Worm (Caenorhabditis elegans) whole organism, early embryonic: ENCODE results near the gene F49H12.3.
A peak's percentile ranks its signal among the peaks of the same experiment; 100 is the strongest.

Experiments used
- B0310.2 ChIP-seq: sonication (generic microtip); optimal IDR thresholded peaks from 2 replicates; lab custom pipeline; 2016; ENCODE audit warnings: mild to moderate bottlenecking, missing genetic modification characterization, missing compliant biosample characterization
- F13C5.2 ChIP-seq: sonication (generic microtip); optimal IDR thresholded peaks from 2 replicates; lab custom pipeline; 2017; ENCODE audit warnings: mild to moderate bottlenecking, missing genetic modification characterization, inconsistent platforms, missing compliant biosample characterization
- aly-1 ChIP-seq: sonication (generic microtip); optimal IDR thresholded peaks from 2 replicates; lab custom pipeline; 2016; ENCODE audit warnings: missing genetic modification characterization, missing compliant biosample characterization
- ama-1 ChIP-seq: fragments of 150-350 bp; optimal IDR thresholded peaks from 2 replicates; lab custom pipeline; 2014
- ceh-13 ChIP-seq: fragments of 200-800 bp; sonication (Bioruptor generic); optimal IDR thresholded peaks from 2 replicates; lab custom pipeline; 2018; ENCODE audit warnings: mild to moderate bottlenecking, missing genetic modification characterization, missing compliant biosample characterization
- ceh-36 ChIP-seq: sonication (generic microtip); optimal IDR thresholded peaks from 2 replicates; lab custom pipeline; 2016; ENCODE audit warnings: missing genetic modification characterization, inconsistent platforms, missing compliant biosample characterization
- ets-7 ChIP-seq: sonication (generic microtip); optimal IDR thresholded peaks from 2 replicates; lab custom pipeline; 2016; ENCODE audit warnings: missing genotype, missing genetic modification characterization, missing compliant biosample characterization
- flt-1 ChIP-seq: fragments of 200-800 bp; sonication (Bioruptor generic); IDR thresholded peaks from 2 replicates; pipeline ENCODE4 v1.3.6; 2022; ENCODE audit warnings: missing genetic modification characterization, missing compliant biosample characterization
- hmbx-1 ChIP-seq: sonication (generic microtip); optimal IDR thresholded peaks from 2 replicates; lab custom pipeline; 2016; ENCODE audit warnings: mild to moderate bottlenecking, missing genetic modification characterization, missing compliant biosample characterization
- hmg-4 ChIP-seq: fragments of 200-800 bp; sonication (Bioruptor generic); optimal IDR thresholded peaks from 2 replicates; lab custom pipeline; 2018; ENCODE audit warnings: mild to moderate bottlenecking, missing genetic modification characterization, missing compliant biosample characterization
- hnd-1 ChIP-seq: sonication (generic microtip); optimal IDR thresholded peaks from 2 replicates; lab custom pipeline; 2016; ENCODE audit warnings: missing genetic modification characterization, missing compliant biosample characterization
- pes-1 ChIP-seq: fragments of 200-800 bp; sonication (Bioruptor generic); IDR thresholded peaks from 2 replicates; pipeline ENCODE4 v1.3.6; 2022; ENCODE audit warnings: missing genetic modification reagents, missing genetic modification characterization, missing compliant biosample characterization
- scrt-1 ChIP-seq: fragments of 200-800 bp; sonication (Bioruptor generic); IDR thresholded peaks from 2 replicates; pipeline ENCODE4 v1.3.6; 2022; ENCODE audit warnings: missing genetic modification characterization, missing compliant biosample characterization
- sea-1 ChIP-seq: fragments of 200-800 bp; sonication (Bioruptor generic); conservative IDR thresholded peaks from 2 replicates; pipeline ENCODE4 v1.3.6; 2022; ENCODE audit warnings: missing genetic modification characterization, missing compliant biosample characterization
- tbx-11 ChIP-seq: fragments of 200-800 bp; sonication (Bioruptor generic); IDR thresholded peaks from 2 replicates; pipeline ENCODE4 v1.3.6; 2022; ENCODE audit warnings: missing genetic modification characterization, missing compliant biosample characterization
- tbx-37 ChIP-seq: fragments of 200-800 bp; sonication (Bioruptor generic); conservative IDR thresholded peaks from 2 replicates; pipeline ENCODE4 v1.3.6; 2022; ENCODE audit warnings: missing genetic modification reagents, missing genetic modification characterization, missing compliant biosample characterization
- tra-4 ChIP-seq: sonication (generic microtip); optimal IDR thresholded peaks from 2 replicates; lab custom pipeline; 2017; ENCODE audit warnings: missing genetic modification characterization, missing compliant biosample characterization

The F49H12.3 gene

DNA sequence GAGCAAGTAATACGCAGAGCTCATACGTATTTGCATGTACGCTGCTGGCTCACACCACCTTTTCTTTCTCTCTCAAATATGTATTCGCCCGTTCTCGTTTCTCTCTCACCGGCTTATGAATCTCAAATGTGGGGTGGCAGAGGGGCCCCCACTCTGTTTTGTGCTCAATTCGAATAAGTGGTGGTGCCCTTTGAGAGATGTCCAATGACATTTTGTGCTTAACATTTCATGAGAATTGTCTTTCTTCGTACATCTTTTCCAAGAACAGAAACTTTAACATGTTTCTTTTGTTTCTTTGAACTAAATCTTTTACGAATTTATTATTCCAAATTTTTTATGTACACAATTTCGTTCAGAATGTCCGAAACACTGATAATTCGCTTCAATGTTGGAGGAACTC, at the start of gene F49H12.3:
Gene F49H12.3, plus strand, starts transcription at position 357 of the 400 bp plus-strand sequence.
- TF ChIP-seq B0310.2 (tag; lab: Kevin White, UChicago): no peak
- no peak for TF ChIP-seq ama-1
- TF ChIP-seq scrt-1 (GFP tag; lab: Robert Waterston, UW): no peak
- no peak for TF ChIP-seq tra-4 (tag; lab: Kevin White, UChicago)
- no peak for TF ChIP-seq flt-1 (GFP tag; lab: Robert Waterston, UW)

DNA sequence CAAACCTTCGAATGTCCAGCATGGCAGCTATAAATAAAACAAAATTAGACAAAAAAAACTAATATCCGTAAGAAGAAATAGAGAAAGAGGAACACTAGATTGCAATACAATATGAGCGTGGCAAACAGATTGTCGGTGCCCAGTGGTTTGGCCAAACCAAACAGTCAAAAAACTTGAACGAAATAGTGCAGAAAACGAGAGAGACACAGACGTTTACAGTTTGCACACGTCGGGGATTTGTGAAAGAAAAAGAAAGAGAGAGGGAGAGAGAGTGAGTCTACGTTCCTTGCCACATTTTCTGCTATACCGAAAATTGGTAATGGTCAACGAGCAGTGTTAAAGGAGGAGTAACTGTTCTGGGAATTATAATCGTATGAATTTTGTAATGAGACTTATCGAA, 49.0 kb upstream of the F49H12.3 start, which contains the start of gene ergi-1:
Gene ergi-1, minus strand, starts transcription at position 101 of the 400 bp plus-strand sequence.
- TF ChIP-seq pes-1 (GFP tag; lab: Robert Waterston, UW) (no peak), aly-1 (tag; lab: Kevin White, UChicago) (no peak), ceh-36 (tag; lab: Kevin White, UChicago) (no peak), ceh-13 (GFP tag; lab: Kevin White, UChicago) (no peak), F13C5.2 (tag; lab: Kevin White, UChicago) (no peak), B0310.2 (tag; lab: Kevin White, UChicago) (no peak), scrt-1 (GFP tag; lab: Robert Waterston, UW) (no peak), ama-1 (no peak), hmbx-1 (tag; lab: Kevin White, UChicago) (no peak), flt-1 (GFP tag; lab: Robert Waterston, UW) (no peak), tra-4 (tag; lab: Kevin White, UChicago) (no peak), hmg-4 (GFP tag; lab: Kevin White, UChicago) (no peak), hnd-1 (tag; lab: Kevin White, UChicago) (no peak), tbx-11 (GFP tag; lab: Robert Waterston, UW) (no peak), sea-1 (GFP tag; lab: Robert Waterston, UW) (no peak)

DNA sequence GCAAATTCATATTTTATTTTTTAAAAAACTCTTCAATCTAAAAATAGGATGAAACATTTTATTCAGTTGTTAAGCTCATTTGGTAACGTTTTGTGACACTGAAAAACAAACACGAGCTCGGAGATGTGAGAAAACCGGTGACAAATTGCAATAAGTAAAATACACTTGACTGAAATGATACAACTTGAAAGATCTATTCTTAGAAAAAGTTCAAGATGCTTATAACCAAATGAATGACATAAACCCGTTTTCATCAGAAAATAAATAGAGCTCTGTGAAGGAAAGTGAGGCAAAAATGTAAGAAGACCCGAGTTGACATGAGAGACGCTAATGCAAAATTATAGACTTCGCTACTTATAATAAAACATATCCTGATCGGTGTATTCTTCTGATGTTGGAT, 44.8 kb upstream of the F49H12.3 start, which contains the start of gene smex-2:
Gene smex-2, minus strand, starts transcription at position 101 of the 400 bp plus-strand sequence.
- no peak for TF ChIP-seq B0310.2 (tag; lab: Kevin White, UChicago)
- no peak for TF ChIP-seq hmbx-1 (tag; lab: Kevin White, UChicago)
- no peak for TF ChIP-seq tbx-37 (GFP tag; lab: Robert Waterston, UW)
- TF ChIP-seq hmg-4 (GFP tag; lab: Kevin White, UChicago): no peak
- no peak for TF ChIP-seq tra-4 (tag; lab: Kevin White, UChicago)
- no peak for TF ChIP-seq hnd-1 (tag; lab: Kevin White, UChicago)
- TF ChIP-seq F13C5.2 (tag; lab: Kevin White, UChicago): no peak
- TF ChIP-seq ceh-13 (GFP tag; lab: Kevin White, UChicago): no peak
- TF ChIP-seq flt-1 (GFP tag; lab: Robert Waterston, UW): no peak
- TF ChIP-seq pes-1 (GFP tag; lab: Robert Waterston, UW): no peak

DNA sequence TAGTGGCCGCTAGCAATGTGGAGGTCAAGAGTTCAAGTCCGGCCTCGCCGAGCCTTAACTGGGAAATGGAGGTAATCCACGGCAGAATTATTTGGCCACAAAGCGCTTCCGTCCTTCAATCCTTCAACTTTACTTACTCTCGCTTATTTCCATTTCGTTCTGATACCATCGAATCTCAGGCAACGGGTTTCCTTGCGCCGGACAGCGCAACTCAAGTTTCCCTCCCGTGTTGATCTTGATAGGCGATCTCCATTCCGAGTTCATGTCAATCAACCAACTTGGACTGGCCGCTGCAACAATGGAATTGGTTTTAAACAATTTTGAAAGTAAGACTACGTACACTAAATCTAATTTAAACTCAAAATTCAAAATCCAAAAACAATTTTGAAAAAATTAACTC, 43.3 kb upstream of the F49H12.3 start:
- TF ChIP-seq pes-1 (GFP tag; lab: Robert Waterston, UW) (peak; percentile 32; the same call in 1 of the 2 replicates), tbx-37 (GFP tag; lab: Robert Waterston, UW) (no peak)

DNA sequence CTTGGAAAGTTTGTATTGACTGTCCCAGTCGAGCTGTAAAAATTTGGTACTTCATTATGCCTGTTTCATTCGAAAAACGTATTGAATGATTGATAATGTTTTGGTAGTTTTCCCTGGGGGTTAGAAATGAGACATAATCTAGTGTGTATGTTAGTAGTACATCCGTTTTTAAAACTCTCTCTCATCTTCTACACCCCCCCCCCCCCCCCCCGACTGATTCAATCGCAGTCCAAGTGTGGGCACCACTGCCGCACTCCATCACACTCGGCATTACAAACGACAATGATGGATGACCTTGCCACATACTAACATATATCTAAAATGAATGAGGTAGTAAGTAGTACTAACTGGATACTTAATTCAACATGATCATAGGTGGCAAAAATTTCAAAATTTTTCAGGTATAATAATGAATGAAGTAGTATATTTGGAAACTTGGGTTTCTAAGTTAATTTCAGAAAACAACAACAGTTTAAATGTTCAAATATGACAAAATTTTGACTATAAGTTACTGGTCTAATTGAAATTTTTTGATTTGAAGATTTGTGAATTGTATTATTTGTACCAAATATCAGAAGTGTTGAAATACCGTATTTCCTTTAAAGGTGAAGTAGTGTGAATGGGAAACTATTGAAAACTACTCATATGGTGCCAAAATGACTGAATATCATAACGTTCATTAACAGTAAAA, 42.6 kb upstream of the F49H12.3 start:
- TF ChIP-seq pes-1 (GFP tag; lab: Robert Waterston, UW) (0 out of 2 replicates have a peak, but pooled peaks have one; percentile 9), hmg-4 (GFP tag; lab: Kevin White, UChicago) (peak; percentile 24), hmbx-1 (tag; lab: Kevin White, UChicago) (no peak)

DNA sequence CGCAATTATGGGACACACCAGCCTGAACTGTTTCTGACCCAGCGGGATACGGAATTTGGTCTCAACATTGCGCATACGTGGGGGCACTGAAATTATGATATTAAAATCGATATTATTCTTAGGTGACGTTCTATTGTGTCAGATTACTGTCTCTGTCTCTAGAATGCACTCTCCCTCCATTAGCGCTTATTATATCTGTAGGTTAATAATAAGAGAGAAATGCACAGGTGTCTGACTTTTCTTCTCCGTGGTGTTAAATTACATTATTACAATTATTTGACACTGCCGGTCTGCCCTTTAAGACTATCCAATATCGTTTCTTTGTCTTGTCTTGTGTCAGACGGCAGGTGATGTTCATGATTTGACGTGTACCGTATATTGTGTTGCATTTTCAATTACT, 41.6 kb upstream of the F49H12.3 start:
- TF ChIP-seq tbx-11 (GFP tag; lab: Robert Waterston, UW) (peak; percentile 35; the same call in 1 of the 2 replicates), hnd-1 (tag; lab: Kevin White, UChicago) (no peak)

DNA sequence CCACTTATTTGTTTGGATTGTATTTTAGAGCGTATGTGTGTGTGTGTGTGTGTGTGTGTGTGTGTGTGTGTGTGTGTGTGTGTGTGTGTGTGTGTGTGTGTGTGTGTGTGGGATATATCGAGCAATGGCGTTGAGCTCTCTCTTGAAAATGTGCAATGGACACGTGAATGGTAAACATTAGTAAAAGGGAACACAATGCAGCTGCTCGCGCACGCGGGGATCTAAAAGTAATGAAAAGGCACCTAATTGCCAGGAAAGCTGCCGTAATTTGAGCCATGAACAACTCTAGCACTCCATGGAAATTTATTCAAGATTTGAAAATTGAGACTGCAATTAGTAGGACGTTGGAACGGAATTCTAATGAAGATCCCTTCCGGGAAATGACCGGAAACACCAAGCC, 41.0 kb upstream of the F49H12.3 start:
- TF ChIP-seq ceh-13 (GFP tag; lab: Kevin White, UChicago) (no peak), B0310.2 (tag; lab: Kevin White, UChicago) (no peak), ceh-36 (tag; lab: Kevin White, UChicago) (no peak), flt-1 (GFP tag; lab: Robert Waterston, UW) (0 out of 2 replicates have a peak, but pooled peaks have one; percentile 8), ama-1 (no peak), hmg-4 (GFP tag; lab: Kevin White, UChicago) (peak; percentile 23), pes-1 (GFP tag; lab: Robert Waterston, UW) (peak; percentile 37; the same call in 1 of the 2 replicates)

DNA sequence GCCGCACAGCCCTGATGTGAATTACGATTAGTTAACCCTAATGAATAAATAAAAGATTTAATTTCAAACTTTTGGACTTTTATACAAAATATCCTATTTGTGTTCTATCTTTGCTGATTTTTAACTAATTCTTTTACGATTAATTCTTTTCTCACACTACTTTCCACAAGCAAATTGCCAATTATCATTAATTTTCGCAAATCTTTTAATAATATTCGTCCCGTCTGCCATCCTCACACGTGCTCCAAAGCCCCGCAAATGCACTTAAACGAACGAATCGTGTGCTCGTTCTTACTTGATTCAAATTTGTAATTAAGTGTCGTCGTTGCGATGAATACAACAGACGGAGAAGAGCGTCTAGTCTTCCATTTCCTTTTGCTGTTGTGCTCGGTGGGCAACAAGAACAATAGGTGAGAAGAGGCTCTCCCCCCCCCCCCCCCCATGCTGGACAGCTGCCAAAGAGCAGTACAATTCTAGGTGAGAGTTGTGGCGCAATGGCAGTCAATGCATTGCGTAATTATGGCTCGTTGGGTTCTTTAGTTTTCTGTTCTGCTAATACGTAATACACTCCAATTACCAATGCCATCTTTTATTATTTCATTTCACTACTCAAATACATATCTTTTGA, 39.5 kb upstream of the F49H12.3 start:
- TF ChIP-seq sea-1 (GFP tag; lab: Robert Waterston, UW): no peak
- no peak for TF ChIP-seq aly-1 (tag; lab: Kevin White, UChicago)
- TF ChIP-seq scrt-1 (GFP tag; lab: Robert Waterston, UW): 0 out of 2 replicates have a peak, but pooled peaks have one; percentile 23
- no peak for TF ChIP-seq ama-1
- no peak for TF ChIP-seq F13C5.2 (tag; lab: Kevin White, UChicago)
- TF ChIP-seq flt-1 (GFP tag; lab: Robert Waterston, UW): no peak
- no peak for TF ChIP-seq tra-4 (tag; lab: Kevin White, UChicago)
- no peak for TF ChIP-seq ets-7 (tag; lab: Kevin White, UChicago)
- no peak for TF ChIP-seq tbx-11 (GFP tag; lab: Robert Waterston, UW)
- peak; percentile 21 for TF ChIP-seq ceh-36 (tag; lab: Kevin White, UChicago)
- TF ChIP-seq hmg-4 (GFP tag; lab: Kevin White, UChicago): peak; percentile 40
- TF ChIP-seq pes-1 (GFP tag; lab: Robert Waterston, UW): no peak
